Worm (Caenorhabditis elegans): ENCODE data around the gene F15E6.5.

ce11 chrIV:4270925-4271324 is 18.4 kb upstream of the F15E6.5 start, which contains the start of gene F36A4.2:
- TF ChIP-seq ets-7 (tag; optimal IDR thresholded peaks at IDR 0.05) (no peak), ama-1 (optimal IDR thresholded peaks at IDR 0.05) (no peak), F13C5.2 (tag; optimal IDR thresholded peaks at IDR 0.05) (no peak), tra-4 (tag; optimal IDR thresholded peaks at IDR 0.05) (no peak), hmbx-1 (tag; optimal IDR thresholded peaks at IDR 0.05) (no peak), flt-1 (GFP tag; IDR thresholded peaks at IDR 0.05) (no peak), hnd-1 (tag; optimal IDR thresholded peaks at IDR 0.05) (no peak)
